Worm (Caenorhabditis elegans) whole organism, L4 larva: ENCODE data around the gene rbm-26.

Experiments used
- F10B5.3 ChIP-seq: sonication (generic microtip); optimal IDR thresholded peaks from 2 replicates; lab custom pipeline; 2016; ENCODE audit warnings: mild to moderate bottlenecking, missing genetic modification characterization, missing compliant biosample characterization
- F37D6.2 ChIP-seq: sonication (generic microtip); optimal IDR thresholded peaks from 2 replicates; lab custom pipeline; 2016; ENCODE audit warnings: mild to moderate bottlenecking, missing genetic modification characterization, missing compliant biosample characterization
- T20F7.1 ChIP-seq: fragments of 200-800 bp; sonication (Bioruptor generic); optimal IDR thresholded peaks from 2 replicates; lab custom pipeline; 2018; ENCODE audit warnings: mild to moderate bottlenecking, missing genetic modification characterization, missing compliant biosample characterization
- T26A8.4 ChIP-seq: fragments of 200-800 bp; sonication (Bioruptor generic); IDR thresholded peaks from 2 replicates; pipeline ENCODE4 v1.3.6; 2022; ENCODE audit warnings: missing genetic modification characterization, missing compliant biosample characterization
- ZK337.2 ChIP-seq: fragments of 200-800 bp; sonication (Bioruptor generic); IDR thresholded peaks from 2 replicates; pipeline ENCODE4 v1.3.6; 2022; ENCODE audit warnings: missing genetic modification reagents, missing genetic modification characterization, missing compliant biosample characterization
- ZK546.5 ChIP-seq, 2 experiments: sonication (generic microtip); optimal IDR thresholded peaks; 2 replicates each; lab custom pipeline; 2017; ENCODE audit warnings: missing biosample characterization in 2 of 2, missing genetic modification characterization in 2 of 2
- aly-2 ChIP-seq: sonication (generic microtip); optimal IDR thresholded peaks from 2 replicates; lab custom pipeline; 2018; ENCODE audit warnings: missing biosample characterization, missing genetic modification characterization
- ama-1 ChIP-seq: fragments of 150-350 bp; optimal IDR thresholded peaks from 2 replicates; lab custom pipeline; 2014; ENCODE audit warnings: inconsistent platforms, mixed read lengths
- arid-1 ChIP-seq: fragments of 200-800 bp; sonication (Bioruptor generic); conservative IDR thresholded peaks from 2 replicates; pipeline ENCODE4 v1.3.6; 2022; ENCODE audit warnings: missing genetic modification reagents, missing genetic modification characterization, missing compliant biosample characterization
- ceh-28 ChIP-seq: fragments of 150-350 bp; optimal IDR thresholded peaks from 2 replicates; lab custom pipeline; 2014; ENCODE audit warnings: missing biosample characterization, missing genetic modification reagents, missing genetic modification characterization
- ceh-44 ChIP-seq: fragments of 200-800 bp; sonication (Bioruptor generic); IDR thresholded peaks from 2 replicates; pipeline ENCODE4 v1.3.6; 2022; ENCODE audit warnings: missing genetic modification reagents, missing genetic modification characterization, missing compliant biosample characterization
- ctbp-1 ChIP-seq: fragments of 200-800 bp; sonication (Bioruptor generic); IDR thresholded peaks from 2 replicates; pipeline ENCODE4 v1.3.6; 2022; ENCODE audit warnings: missing genetic modification reagents, missing genetic modification characterization, missing compliant biosample characterization
- daf-12 ChIP-seq: fragments of 150-350 bp; optimal IDR thresholded peaks from 2 replicates; lab custom pipeline; 2014; ENCODE audit warnings: missing biosample characterization, missing genetic modification reagents, missing genetic modification characterization
- daf-19 ChIP-seq: fragments of 200-800 bp; sonication (Bioruptor generic); conservative IDR thresholded peaks from 2 replicates; pipeline ENCODE4 v1.3.6; 2022; ENCODE audit warnings: missing genetic modification characterization, missing compliant biosample characterization
- daf-8 ChIP-seq: fragments of 200-800 bp; sonication (Bioruptor generic); IDR thresholded peaks from 2 replicates; pipeline ENCODE4 v1.3.6; 2022; ENCODE audit warnings: missing genetic modification characterization, missing compliant biosample characterization
- dmd-6 ChIP-seq: fragments of 200-800 bp; sonication (Bioruptor generic); IDR thresholded peaks from 2 replicates; pipeline ENCODE4 v1.3.6; 2022; ENCODE audit warnings: missing genetic modification reagents, missing genetic modification characterization, missing compliant biosample characterization
- dmd-8 ChIP-seq: fragments of 200-800 bp; sonication (Bioruptor generic); IDR thresholded peaks from 2 replicates; pipeline ENCODE4 v1.3.6; 2022; ENCODE audit warnings: missing genetic modification characterization, missing compliant biosample characterization
- dve-1 ChIP-seq: sonication (generic microtip); optimal IDR thresholded peaks from 2 replicates; lab custom pipeline; 2017; ENCODE audit warnings: antibody characterized with exemption, mild to moderate bottlenecking, missing genetic modification characterization, missing compliant biosample characterization; ENCODE audit not compliant: insufficient read depth
- egl-27 ChIP-seq: sonication (generic microtip); optimal IDR thresholded peaks from 3 replicates; lab custom pipeline; 2017; ENCODE audit warnings: missing biosample characterization, missing genetic modification reagents, missing genetic modification characterization
- fkh-10 ChIP-seq: fragments of 150-350 bp; optimal IDR thresholded peaks from 2 replicates; lab custom pipeline; 2014; ENCODE audit warnings: missing biosample characterization, missing genetic modification reagents, missing genetic modification characterization
- fos-1 ChIP-seq: fragments of 150-350 bp; optimal IDR thresholded peaks from 2 replicates; lab custom pipeline; 2014; ENCODE audit warnings: missing biosample characterization, missing genetic modification characterization
- hif-1 ChIP-seq, 2 experiments: sonication (generic microtip); optimal IDR thresholded peaks; 2 replicates each; lab custom pipeline; 2016 to 2017; ENCODE audit warnings: missing compliant biosample characterization in 2 of 2, missing genetic modification characterization in 2 of 2, missing genetic modification reagents in 2 of 2, missing genotype in 2 of 2, mild to moderate bottlenecking in 1 of 2
- hlh-11 ChIP-seq: fragments of 200-800 bp; sonication (Bioruptor generic); optimal IDR thresholded peaks from 2 replicates; lab custom pipeline; 2018; ENCODE audit warnings: mild to moderate bottlenecking, missing genetic modification characterization, missing compliant biosample characterization
- hlh-30 ChIP-seq: sonication (generic microtip); optimal IDR thresholded peaks from 2 replicates; lab custom pipeline; 2017; ENCODE audit warnings: antibody characterized with exemption, mild to moderate bottlenecking, missing genetic modification characterization, missing compliant biosample characterization; ENCODE audit not compliant: insufficient read depth
- hmg-1.1 ChIP-seq: fragments of 200-800 bp; sonication (Bioruptor generic); IDR thresholded peaks from 2 replicates; pipeline ENCODE4 v1.3.6; 2022; ENCODE audit warnings: missing genetic modification reagents, missing genetic modification characterization, missing compliant biosample characterization
- lim-7 ChIP-seq: fragments of 200-800 bp; sonication (Bioruptor generic); IDR thresholded peaks from 2 replicates; pipeline ENCODE4 v1.3.6; 2022; ENCODE audit warnings: missing genetic modification characterization, missing compliant biosample characterization
- lin-1 ChIP-seq: fragments of 200-800 bp; sonication (Bioruptor generic); IDR thresholded peaks from 2 replicates; pipeline ENCODE4 v1.3.6; 2022; ENCODE audit warnings: missing genetic modification reagents, missing genetic modification characterization, missing compliant biosample characterization
- lin-15B ChIP-seq: fragments of 150-350 bp; sonication (generic microtip); optimal IDR thresholded peaks from 3 replicates; lab custom pipeline; 2014; ENCODE audit warnings: missing biosample characterization, missing genetic modification characterization
- madf-5 ChIP-seq, 2 experiments: fragments of 200-800 bp; sonication (Bioruptor generic); IDR thresholded peaks; 2 replicates each; pipeline ENCODE4 v1.3.6; 2022; ENCODE audit warnings: missing compliant biosample characterization in 2 of 2, missing genetic modification characterization in 2 of 2
- madf-9 ChIP-seq: fragments of 200-800 bp; sonication (Bioruptor generic); conservative IDR thresholded peaks from 2 replicates; pipeline ENCODE4 v1.3.6; 2022; ENCODE audit warnings: missing genetic modification reagents, missing genetic modification characterization, missing compliant biosample characterization
- mdl-1 ChIP-seq, 2 experiments: fragments of 150-350 bp in 1 of 2; sonication (generic microtip) in 1 of 2; optimal IDR thresholded peaks; 2 replicates each; lab custom pipeline; 2014 to 2017; ENCODE audit warnings: missing biosample characterization in 2 of 2, missing genetic modification characterization in 2 of 2
- mdt-29 ChIP-seq: fragments of 200-800 bp; sonication (Bioruptor generic); IDR thresholded peaks from 2 replicates; pipeline ENCODE4 v1.3.6; 2022; ENCODE audit warnings: missing genetic modification reagents, missing genetic modification characterization, missing compliant biosample characterization
- mep-1 ChIP-seq: fragments of 150-350 bp; sonication (generic microtip); optimal IDR thresholded peaks from 3 replicates; lab custom pipeline; 2014; ENCODE audit warnings: missing biosample characterization, missing genetic modification characterization
- nhr-10 ChIP-seq: fragments of 150-350 bp; optimal IDR thresholded peaks from 2 replicates; lab custom pipeline; 2014; ENCODE audit warnings: missing biosample characterization, missing genetic modification characterization
- nhr-102 ChIP-seq: sonication (generic microtip); optimal IDR thresholded peaks from 2 replicates; lab custom pipeline; 2016; ENCODE audit warnings: mild to moderate bottlenecking, missing genetic modification characterization, moderate library complexity, missing compliant biosample characterization
- nhr-111 ChIP-seq: fragments of 200-800 bp; sonication (Bioruptor generic); optimal IDR thresholded peaks from 2 replicates; lab custom pipeline; 2018; ENCODE audit warnings: mild to moderate bottlenecking, missing genetic modification characterization, missing compliant biosample characterization
- nhr-25 ChIP-seq: sonication (generic microtip); optimal IDR thresholded peaks from 2 replicates; lab custom pipeline; 2017; ENCODE audit warnings: missing genetic modification characterization, mild to moderate bottlenecking, missing compliant biosample characterization, antibody characterized with exemption, moderate library complexity, borderline replicate concordance; ENCODE audit not compliant: insufficient read depth
- nhr-28 ChIP-seq: fragments of 150-350 bp; optimal IDR thresholded peaks from 2 replicates; lab custom pipeline; 2014; ENCODE audit warnings: missing biosample characterization, missing genetic modification characterization
- nhr-76 ChIP-seq: fragments of 150-350 bp; optimal IDR thresholded peaks from 2 replicates; lab custom pipeline; 2014; ENCODE audit warnings: missing biosample characterization, missing genetic modification characterization
- php-3 ChIP-seq: fragments of 200-800 bp; sonication (Bioruptor generic); IDR thresholded peaks from 2 replicates; pipeline ENCODE4 v1.3.6; 2022; ENCODE audit warnings: missing genetic modification reagents, missing genetic modification characterization, missing compliant biosample characterization
- rbr-2 ChIP-seq: sonication (generic microtip); optimal IDR thresholded peaks from 2 replicates; lab custom pipeline; 2016; ENCODE audit warnings: missing genotype, missing genetic modification characterization, missing compliant biosample characterization
- saeg-2 ChIP-seq: fragments of 200-800 bp; sonication (Bioruptor generic); IDR thresholded peaks from 2 replicates; pipeline ENCODE4 v1.3.6; 2022; ENCODE audit warnings: missing genetic modification reagents, missing genetic modification characterization, missing compliant biosample characterization
- set-16 ChIP-seq: fragments of 200-800 bp; sonication (Bioruptor generic); IDR thresholded peaks from 2 replicates; pipeline ENCODE4 v1.3.6; 2022; ENCODE audit warnings: missing genetic modification reagents, missing genetic modification characterization, missing compliant biosample characterization
- spr-3 ChIP-seq: fragments of 200-800 bp; sonication (Bioruptor generic); optimal IDR thresholded peaks from 2 replicates; lab custom pipeline; 2018; ENCODE audit warnings: mild to moderate bottlenecking, missing genetic modification characterization, missing compliant biosample characterization
- tag-97 ChIP-seq: fragments of 200-800 bp; sonication (Bioruptor generic); IDR thresholded peaks from 2 replicates; pipeline ENCODE4 v1.3.6; 2022; ENCODE audit warnings: missing genetic modification characterization, missing compliant biosample characterization
- tra-1 ChIP-seq: fragments of 200-800 bp; sonication (Bioruptor generic); IDR thresholded peaks from 2 replicates; pipeline ENCODE4 v1.3.6; 2022; ENCODE audit warnings: missing genetic modification reagents, missing genetic modification characterization, missing compliant biosample characterization
- unc-130 ChIP-seq: sonication (generic microtip); optimal IDR thresholded peaks from 2 replicates; lab custom pipeline; 2016; ENCODE audit warnings: missing genetic modification reagents, missing genetic modification characterization, missing compliant biosample characterization
- vab-7 ChIP-seq: fragments of 200-800 bp; sonication (Bioruptor generic); IDR thresholded peaks from 2 replicates; pipeline ENCODE4 v1.3.6; 2022; ENCODE audit warnings: missing genetic modification reagents, missing genetic modification characterization, missing compliant biosample characterization
- zag-1 ChIP-seq: fragments of 150-350 bp; optimal IDR thresholded peaks from 2 replicates; lab custom pipeline; 2014; ENCODE audit warnings: missing biosample characterization, missing genetic modification characterization
- zip-2 ChIP-seq: fragments of 150-350 bp; optimal IDR thresholded peaks from 2 replicates; lab custom pipeline; 2014; ENCODE audit warnings: missing biosample characterization, missing genetic modification characterization

Gene rbm-26

DNA sequence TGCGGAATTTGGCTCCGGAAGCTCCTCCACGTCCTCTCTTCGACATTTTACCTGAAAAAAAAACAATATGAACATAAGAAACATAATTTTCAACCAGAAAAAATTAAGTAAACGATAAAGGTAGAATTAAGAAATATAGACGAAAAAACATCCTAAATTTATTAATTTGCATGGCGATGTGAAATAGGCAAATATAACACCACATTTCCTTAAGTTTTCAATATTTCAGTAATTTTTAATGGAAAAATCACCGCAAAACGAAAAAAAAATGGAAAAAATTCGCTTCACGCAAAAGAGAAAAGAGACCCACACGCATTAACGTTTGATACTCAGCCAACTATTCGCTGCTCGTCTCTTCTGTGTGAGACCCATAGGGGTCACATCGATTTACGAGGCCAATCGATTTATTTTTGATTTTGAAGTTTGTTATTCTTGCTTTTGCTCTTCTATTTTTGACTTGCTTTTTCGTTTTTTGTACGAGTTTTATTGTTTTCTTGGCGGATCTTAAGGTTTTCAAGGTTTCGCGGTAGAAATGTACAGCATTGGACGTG is 5.2 kb upstream of the rbm-26 start, which contains the start of gene rpl-23 (continued):
- TF ChIP-seq ctbp-1 = peak; percentile 49; the same call in 1 of the 2 replicates
- peak; percentile 59 for TF ChIP-seq F37D6.2 (tag; lab: Kevin White, UChicago)
- TF ChIP-seq spr-3 (GFP tag; lab: Kevin White, UChicago) = no peak
- TF ChIP-seq nhr-28 (tag; lab: Kevin White, UChicago) = peak; percentile 83
- TF ChIP-seq mdt-29 (GFP tag; lab: Robert Waterston, UW) = no peak
- no peak for TF ChIP-seq aly-2 (tag; lab: Kevin White, UChicago)
- no peak for TF ChIP-seq daf-8 (GFP tag; lab: Robert Waterston, UW)
- TF ChIP-seq madf-5 (GFP tag; IDR thresholded peaks at IDR 0.05; lab: Robert Waterston, UW) = no peak
- peak; percentile 52 for TF ChIP-seq nhr-102 (tag; lab: Kevin White, UChicago)
- TF ChIP-seq nhr-25 (tag; lab: Kevin White, UChicago) = peak; percentile 36
- peak; percentile 96 for TF ChIP-seq mep-1 (tag; lab: Kevin White, UChicago)
- 0 out of 2 replicates have a peak, but pooled peaks have one; percentile 52 for TF ChIP-seq lim-7 (GFP tag; lab: Robert Waterston, UW)
- 0 out of 2 replicates have a peak, but pooled peaks have one; percentile 23 for TF ChIP-seq ZK337.2
- peak; percentile 29 for TF ChIP-seq zip-2 (tag; lab: Kevin White, UChicago)
- TF ChIP-seq F10B5.3 (tag; lab: Kevin White, UChicago) = no peak
- 0 out of 2 replicates have a peak, but pooled peaks have one; percentile 14 for TF ChIP-seq saeg-2 (GFP tag; lab: Robert Waterston, UW)
- no peak for TF ChIP-seq egl-27 (tag; lab: Kevin White, UChicago)
- no peak for TF ChIP-seq daf-12
- TF ChIP-seq ZK546.5 (tag; optimal IDR thresholded peaks at IDR 0.05; lab: Kevin White, UChicago) = peak in 1 of 2 experiments; percentile 58
- TF ChIP-seq php-3 (GFP tag; lab: Robert Waterston, UW) = no peak
- peak; percentile 62 for TF ChIP-seq dmd-6 (GFP tag; lab: Robert Waterston, UW)
- peak in 1 of 2 experiments; percentile 77 for TF ChIP-seq hif-1 (tag; optimal IDR thresholded peaks at IDR 0.05; lab: Kevin White, UChicago)
- peak; percentile 92 for TF ChIP-seq hlh-30 (tag; lab: Kevin White, UChicago)
- TF ChIP-seq set-16 (GFP tag; lab: Robert Waterston, UW) = no peak
- TF ChIP-seq fkh-10 (GFP tag; lab: Kevin White, UChicago) = peak; percentile 54
- TF ChIP-seq nhr-76 (tag; lab: Kevin White, UChicago) = no peak
- peak; percentile 85 for TF ChIP-seq ceh-28 (tag; lab: Kevin White, UChicago)
- peak; percentile 83 for TF ChIP-seq rbr-2
- no peak; the same call in 1 of the 2 replicates for TF ChIP-seq madf-9 (GFP tag; lab: Robert Waterston, UW)
- peak; percentile 61 for TF ChIP-seq vab-7 (GFP tag; lab: Robert Waterston, UW)
- TF ChIP-seq ceh-44 = peak; percentile 40; the same call in 1 of the 2 replicates
- peak; percentile 84 for TF ChIP-seq T26A8.4 (GFP tag; lab: Robert Waterston, UW)
- no peak for TF ChIP-seq dmd-8 (GFP tag; lab: Robert Waterston, UW)
- TF ChIP-seq hmg-1.1 (GFP tag; lab: Robert Waterston, UW) = peak; percentile 77
- TF ChIP-seq arid-1 (GFP tag; lab: Robert Waterston, UW) = peak; percentile 74; the same call in 1 of the 2 replicates
- no peak for TF ChIP-seq nhr-111 (GFP tag; lab: Kevin White, UChicago)
- TF ChIP-seq lin-1 (GFP tag; lab: Robert Waterston, UW) = no peak
- peak; percentile 85 for TF ChIP-seq T20F7.1 (GFP tag; lab: Kevin White, UChicago)
- TF ChIP-seq daf-19 (GFP tag; lab: Robert Waterston, UW) = no peak
- peak; percentile 56 for TF ChIP-seq unc-130 (GFP tag; lab: Kevin White, UChicago)
- peak; percentile 65; the same call in 1 of the 2 replicates for TF ChIP-seq tra-1 (GFP tag; lab: Robert Waterston, UW)
- TF ChIP-seq nhr-10 (tag; lab: Kevin White, UChicago) = no peak
- TF ChIP-seq ama-1 (lab: Kevin White, UChicago) = peak; percentile 77
- no peak for TF ChIP-seq tag-97 (GFP tag; lab: Robert Waterston, UW)
- TF ChIP-seq lin-15B (tag; lab: Kevin White, UChicago) = no peak
- TF ChIP-seq dve-1 (tag; lab: Kevin White, UChicago) = peak; percentile 94
- no peak for TF ChIP-seq zag-1 (tag; lab: Kevin White, UChicago)
- TF ChIP-seq fos-1 (tag; lab: Kevin White, UChicago) = no peak
- peak in 1 of 2 experiments; percentile 71 for TF ChIP-seq mdl-1 (tag; optimal IDR thresholded peaks at IDR 0.05; lab: Kevin White, UChicago)
- TF ChIP-seq hlh-11 (tag; lab: Kevin White, UChicago) = peak; percentile 77
